Fruit fly (Drosophila melanogaster): ENCODE results near the gene CG4362.

DNA sequence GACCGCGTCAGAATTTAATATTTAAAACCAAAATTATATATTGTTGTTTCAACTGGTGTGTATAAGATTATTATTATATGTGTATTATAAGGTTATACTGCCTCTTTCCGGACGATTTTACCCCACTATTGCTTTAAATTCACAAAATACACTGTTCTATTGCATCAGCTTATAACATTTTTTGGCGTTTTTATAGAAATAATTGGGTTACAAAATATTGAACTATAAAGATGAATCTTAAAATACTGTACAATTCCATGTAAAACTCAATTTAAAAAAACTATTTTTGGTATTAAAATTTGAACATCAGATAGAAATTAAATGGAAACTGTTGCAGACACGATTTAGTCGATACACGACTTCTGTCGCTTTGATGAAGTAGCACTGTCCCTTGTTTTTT, 25.2 kb downstream of the CG4362 start:
- no peak for TF ChIP-seq psq (optimal IDR thresholded peaks at IDR 0.05)
- no peak for TF ChIP-seq Myc (optimal IDR thresholded peaks at IDR 0.05)

Data from Kc167 (cell line).